Fruit fly (Drosophila melanogaster): ENCODE results near the gene CG3437.

The CG3437 gene

dm6 chr3L:9435315-9435714, 22.2 kb downstream of the CG3437 start, which contains the start of gene CG42526 (continued):
- TF ChIP-seq CG13123 (GFP tag; optimal IDR thresholded peaks at IDR 0.05), result peak; percentile 7
- no peak for TF ChIP-seq CG2875 (GFP tag; optimal IDR thresholded peaks at IDR 0.05)
- peak; percentile 36 for TF ChIP-seq CG12744 (GFP tag; optimal IDR thresholded peaks at IDR 0.05)
- no peak for TF ChIP-seq CG15696 (tag; optimal IDR thresholded peaks at IDR 0.05)
- TF ChIP-seq CG2712 (tag; optimal IDR thresholded peaks at IDR 0.05), result peak; percentile 23
- no peak for TF ChIP-seq tio (GFP tag; optimal IDR thresholded peaks at IDR 0.05)
- TF ChIP-seq CG7271 (tag; optimal IDR thresholded peaks at IDR 0.05), result no peak
- TF ChIP-seq Hmx (GFP tag; optimal IDR thresholded peaks at IDR 0.05), result peak; percentile 35
- TF ChIP-seq CG8359 (GFP tag; optimal IDR thresholded peaks at IDR 0.05; ENCODE audit: borderline replicate concordance), result no peak
- TF ChIP-seq CG8089 (GFP tag; optimal IDR thresholded peaks at IDR 0.05), result no peak
- no peak for TF ChIP-seq CG32772 (GFP tag; IDR thresholded peaks at IDR 0.05)
- TF ChIP-seq otp (GFP tag; IDR thresholded peaks at IDR 0.05), result no peak
- TF ChIP-seq CG3838 (GFP tag; optimal IDR thresholded peaks at IDR 0.05), result no peak
- TF ChIP-seq dpn (GFP tag; optimal IDR thresholded peaks at IDR 0.05), result peak in 1 of 2 experiments; percentile 58
- TF ChIP-seq croc (GFP tag; conservative IDR thresholded peaks at IDR 0.05), result no peak
- peak; percentile 18 for TF ChIP-seq CG9797 (GFP tag; optimal IDR thresholded peaks at IDR 0.05)
- peak; percentile 56 for TF ChIP-seq CG12769 (tag; optimal IDR thresholded peaks at IDR 0.05)
- peak; percentile 51 for TF ChIP-seq vvl (GFP tag; IDR thresholded peaks at IDR 0.05)
- no peak for TF ChIP-seq CG2202 (tag; optimal IDR thresholded peaks at IDR 0.05)
- TF ChIP-seq CG34376 (GFP tag; optimal IDR thresholded peaks at IDR 0.05), result peak; percentile 10
- no peak for TF ChIP-seq lola (GFP tag; optimal IDR thresholded peaks at IDR 0.05)
- peak; percentile 44 for TF ChIP-seq Dref (GFP tag; IDR thresholded peaks at IDR 0.05)
- TF ChIP-seq vnd (GFP tag; IDR thresholded peaks at IDR 0.05; ENCODE audit: partially characterized antibody), result no peak
- no peak for TF ChIP-seq tgo (GFP tag; IDR thresholded peaks at IDR 0.05)
- no peak for TF ChIP-seq crc (GFP tag; optimal IDR thresholded peaks at IDR 0.05)
- TF ChIP-seq HLHmδ (GFP tag; optimal IDR thresholded peaks at IDR 0.05), result no peak
- no peak for TF ChIP-seq CG4424 (GFP tag; optimal IDR thresholded peaks at IDR 0.05)
- peak; percentile 63 for TF ChIP-seq Hsf (GFP tag; optimal IDR thresholded peaks at IDR 0.05)
- no peak for TF ChIP-seq CG3726 (GFP tag; IDR thresholded peaks at IDR 0.05)
- no peak for TF ChIP-seq NC2α (GFP tag; optimal IDR thresholded peaks at IDR 0.05)
- TF ChIP-seq Ets65A (GFP tag), result peak; percentile 93
- TF ChIP-seq Bteb2 (GFP tag; optimal IDR thresholded peaks at IDR 0.05), result no peak
- TF ChIP-seq inv (GFP tag; IDR thresholded peaks at IDR 0.05; ENCODE audit: partially characterized antibody), result peak; percentile 45; the same call in 1 of the 2 replicates
- TF ChIP-seq Gug (GFP tag; IDR thresholded peaks at IDR 0.05), result no peak
- TF ChIP-seq cg (GFP tag; optimal IDR thresholded peaks at IDR 0.05), result no peak
- no peak for TF ChIP-seq CG32767 (GFP tag; IDR thresholded peaks at IDR 0.05)
- TF ChIP-seq CG11456 (GFP tag; IDR thresholded peaks at IDR 0.05), result 0 out of 3 replicates have a peak, but pooled peaks have one; percentile 47
- TF ChIP-seq CG33213 (GFP tag; optimal IDR thresholded peaks at IDR 0.05), result peak; percentile 12
- no peak for TF ChIP-seq sisA (GFP tag; IDR thresholded peaks at IDR 0.05)
- TF ChIP-seq run (tag; optimal IDR thresholded peaks at IDR 0.05), result no peak
- TF ChIP-seq dmrt11E (tag; optimal IDR thresholded peaks at IDR 0.05), result no peak
- TF ChIP-seq HHEX (GFP tag; optimal IDR thresholded peaks at IDR 0.05), result no peak
- TF ChIP-seq Optix (GFP tag; IDR thresholded peaks at IDR 0.05), result no peak
- TF ChIP-seq CG11560 (tag; IDR thresholded peaks at IDR 0.05), result peak; percentile 78; the same call in 2 of the 3 replicates
- no peak for TF ChIP-seq CG11093 (GFP tag; IDR thresholded peaks at IDR 0.05)
- TF ChIP-seq CG31388 (GFP tag; optimal IDR thresholded peaks at IDR 0.05), result no peak
- TF ChIP-seq Doc3 (GFP tag; IDR thresholded peaks at IDR 0.05; ENCODE audit: partially characterized antibody), result peak; percentile 61
- no peak for TF ChIP-seq Dfd (GFP tag; optimal IDR thresholded peaks at IDR 0.05)
- TF ChIP-seq grau (tag; optimal IDR thresholded peaks at IDR 0.05), result peak; percentile 53
- no peak for TF ChIP-seq CG12104 (GFP tag; optimal IDR thresholded peaks at IDR 0.05)
- no peak for TF ChIP-seq toy (GFP tag; IDR thresholded peaks at IDR 0.05)
- no peak for TF ChIP-seq Gsc (GFP tag; IDR thresholded peaks at IDR 0.05)
